Worm (Caenorhabditis elegans): ENCODE data around the gene hot-3.
A peak's percentile ranks its signal among the peaks of the same experiment; 100 is the strongest.

Gene hot-3

ce11 chrII:13924909-13925308 is 6.9 kb downstream of the hot-3 start, which contains the start of gene mltn-5:
Gene mltn-5 (plus strand): TSS chrII:13925209.
- TF ChIP-seq lsy-27 (tag; optimal IDR thresholded peaks at IDR 0.05; ENCODE audit: borderline replicate concordance, insufficient read depth) (no peak), Y53F4B.3 (GFP tag; IDR thresholded peaks at IDR 0.05) (no peak), tlf-1 (GFP tag; optimal IDR thresholded peaks at IDR 0.05) (no peak), F57C9.4 (tag; optimal IDR thresholded peaks at IDR 0.05) (no peak), akir-1 (GFP tag; optimal IDR thresholded peaks at IDR 0.05) (no peak), hlh-26 (GFP tag; conservative IDR thresholded peaks at IDR 0.05) (no peak), zim-3 (tag; optimal IDR thresholded peaks at IDR 0.05) (no peak), F49E8.2 (tag; optimal IDR thresholded peaks at IDR 0.05; ENCODE audit: insufficient read depth) (no peak), ceh-91 (GFP tag; IDR thresholded peaks at IDR 0.05) (no peak), hmg-1.2 (GFP tag; IDR thresholded peaks at IDR 0.05) (no peak), athp-1 (tag; optimal IDR thresholded peaks at IDR 0.05) (no peak), chd-7 (tag; optimal IDR thresholded peaks at IDR 0.05) (no peak), dpl-1 (GFP tag; optimal IDR thresholded peaks at IDR 0.05) (no peak), lin-35 (GFP tag; optimal IDR thresholded peaks at IDR 0.05) (no peak), nhr-90 (tag; optimal IDR thresholded peaks at IDR 0.05) (no peak), ztf-22 (GFP tag; optimal IDR thresholded peaks at IDR 0.05) (no peak), madf-10 (tag; optimal IDR thresholded peaks at IDR 0.05) (no peak)

DNA sequence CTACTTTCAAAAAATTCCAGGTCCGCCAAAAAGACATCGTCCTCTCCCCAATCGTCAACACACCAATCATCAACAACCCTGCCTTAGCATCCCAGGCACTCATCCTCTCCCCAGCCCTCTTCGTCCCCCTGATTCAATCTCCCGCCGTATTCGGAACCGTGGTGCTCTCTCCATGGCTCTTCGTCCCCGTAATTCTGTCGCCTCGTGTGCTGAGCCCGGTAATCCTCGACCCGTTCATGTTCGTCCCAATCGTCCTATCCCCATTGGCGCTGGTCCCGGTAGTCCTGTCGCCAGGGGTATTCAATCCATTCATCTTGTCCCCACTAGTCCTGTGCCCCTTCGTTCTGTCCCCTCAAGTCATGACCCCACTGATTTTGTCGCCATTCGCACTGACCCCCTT is 12.7 kb downstream of the hot-3 start:
- peak; percentile 79 for TF ChIP-seq zfh-2 (GFP tag; conservative IDR thresholded peaks at IDR 0.05)
- TF ChIP-seq fkh-3 (tag; optimal IDR thresholded peaks at IDR 0.05) = peak; percentile 31
- TF ChIP-seq nhr-179 (tag; optimal IDR thresholded peaks at IDR 0.05) = no peak

ce11 chrII:13916040-13916439 is 15.8 kb downstream of the hot-3 start, which contains the start of gene mltn-3:
Gene mltn-3 (plus strand): TSS chrII:13916340.
- no peak for TF ChIP-seq dpff-1 (tag; optimal IDR thresholded peaks at IDR 0.05)
- TF ChIP-seq hlh-26 (GFP tag; conservative IDR thresholded peaks at IDR 0.05) = no peak
- TF ChIP-seq lir-1 (GFP tag; conservative IDR thresholded peaks at IDR 0.05) = no peak
- no peak for TF ChIP-seq hrde-1 (tag; optimal IDR thresholded peaks at IDR 0.05; ENCODE audit: borderline replicate concordance)
- no peak for TF ChIP-seq aptf-3 (GFP tag; IDR thresholded peaks at IDR 0.05)
- TF ChIP-seq chd-7 (tag; optimal IDR thresholded peaks at IDR 0.05) = no peak
- TF ChIP-seq Y53F4B.3 (GFP tag; IDR thresholded peaks at IDR 0.05) = no peak
- no peak for TF ChIP-seq gei-17 (GFP tag; optimal IDR thresholded peaks at IDR 0.05)
- no peak for TF ChIP-seq attf-5 (GFP tag; optimal IDR thresholded peaks at IDR 0.05)
- no peak for TF ChIP-seq tbx-9 (tag; optimal IDR thresholded peaks at IDR 0.05; ENCODE audit: borderline replicate concordance)
- no peak for TF ChIP-seq egrh-3 (GFP tag; IDR thresholded peaks at IDR 0.05)
- no peak for TF ChIP-seq lsy-27 (tag; optimal IDR thresholded peaks at IDR 0.05; ENCODE audit: borderline replicate concordance, insufficient read depth)
- TF ChIP-seq B0035.1 (tag; optimal IDR thresholded peaks at IDR 0.05) = no peak
- TF ChIP-seq Y53G8AR.9 (GFP tag; conservative IDR thresholded peaks at IDR 0.05) = no peak
- no peak for TF ChIP-seq bed-1 (GFP tag; IDR thresholded peaks at IDR 0.05)

ce11 chrII:13908592-13908991 is 23.3 kb downstream of the hot-3 start, which contains the start of gene citk-1:
Gene citk-1 (plus strand): TSS chrII:13908914.
- TF ChIP-seq F22D6.2 (tag; optimal IDR thresholded peaks at IDR 0.05) = no peak
- TF ChIP-seq Y53F4B.3 (GFP tag; IDR thresholded peaks at IDR 0.05) = no peak
- no peak for TF ChIP-seq hsf-1 (GFP tag; IDR thresholded peaks at IDR 0.05)
- no peak for TF ChIP-seq ztf-26 (tag; optimal IDR thresholded peaks at IDR 0.05)
- TF ChIP-seq attf-5 (GFP tag; optimal IDR thresholded peaks at IDR 0.05) = peak; percentile 6
- TF ChIP-seq B0336.3 (GFP tag; IDR thresholded peaks at IDR 0.05) = no peak
- peak in 1 of 3 experiments; percentile 88 for TF ChIP-seq lin-35 (GFP tag; optimal IDR thresholded peaks at IDR 0.05)
- no peak for TF ChIP-seq gei-17 (GFP tag; optimal IDR thresholded peaks at IDR 0.05)
- TF ChIP-seq mcd-1 (GFP tag; IDR thresholded peaks at IDR 0.05) = peak; percentile 57
- no peak for TF ChIP-seq tbp1 (GFP tag; optimal IDR thresholded peaks at IDR 0.05)
- no peak for TF ChIP-seq lsy-27 (tag; optimal IDR thresholded peaks at IDR 0.05; ENCODE audit: borderline replicate concordance, insufficient read depth)
- peak; percentile 92 for TF ChIP-seq hmg-1.2 (GFP tag; IDR thresholded peaks at IDR 0.05)
- TF ChIP-seq pha-4 (tag; optimal IDR thresholded peaks at IDR 0.05) = peak; percentile 49
- no peak for TF ChIP-seq Y53G8AR.9 (GFP tag; conservative IDR thresholded peaks at IDR 0.05)
- no peak for TF ChIP-seq F57A8.1 (GFP tag; optimal IDR thresholded peaks at IDR 0.05)
- TF ChIP-seq dpl-1 (GFP tag; optimal IDR thresholded peaks at IDR 0.05) = peak; percentile 84
- TF ChIP-seq attf-6 (GFP tag; IDR thresholded peaks at IDR 0.05) = no peak
- no peak for TF ChIP-seq F57C9.4 (tag; optimal IDR thresholded peaks at IDR 0.05)
- no peak for TF ChIP-seq hlh-12 (tag; optimal IDR thresholded peaks at IDR 0.05)
- no peak for TF ChIP-seq snpc-4 (GFP tag; optimal IDR thresholded peaks at IDR 0.05)
- TF ChIP-seq snpc-4 (tag; optimal IDR thresholded peaks at IDR 0.05) = peak; percentile 5 to 54 (median 37)

Measured in whole organism, young adult.